Fruit fly (Drosophila melanogaster): ENCODE data around the gene CG12521.

- TF ChIP-seq Sin3A (optimal IDR thresholded peaks at IDR 0.05) (no peak), insv (optimal IDR thresholded peaks at IDR 0.05) (no peak), ttk (optimal IDR thresholded peaks at IDR 0.05) (no peak)
Observed at dm6 chr3L:11821723-11822445, 25.7 kb downstream of the CG12521 start, which contains the start of the genes CG11597 and CG5946.
